Worm (Caenorhabditis elegans) whole organism, L2 larva: ENCODE results near the gene vha-7.

Experiments
- C34F6.9 ChIP-seq: fragments of 150-350 bp; optimal IDR thresholded peaks from 2 replicates; lab custom pipeline; 2014; ENCODE audit warnings: missing biosample characterization, missing genetic modification characterization
- R02D3.7 ChIP-seq: fragments of 150-350 bp; optimal IDR thresholded peaks from 2 replicates; lab custom pipeline; 2014; ENCODE audit warnings: missing biosample characterization, missing genetic modification characterization
- Y55F3AM.14 ChIP-seq: fragments of 200-800 bp; sonication (Bioruptor generic); optimal IDR thresholded peaks from 2 replicates; lab custom pipeline; 2018; ENCODE audit warnings: mild to moderate bottlenecking, missing genetic modification characterization, missing compliant biosample characterization
- aly-2 ChIP-seq: fragments of 150-350 bp; optimal IDR thresholded peaks from 2 replicates; lab custom pipeline; 2014; ENCODE audit warnings: missing biosample characterization, missing genetic modification characterization
- ama-1 ChIP-seq: fragments of 150-350 bp; optimal IDR thresholded peaks from 2 replicates; lab custom pipeline; 2018; ENCODE audit warnings: inconsistent platforms
- ceh-16 ChIP-seq: fragments of 150-350 bp; optimal IDR thresholded peaks from 2 replicates; lab custom pipeline; 2014; ENCODE audit warnings: missing biosample characterization, missing genetic modification characterization
- crh-2 ChIP-seq: sonication (generic microtip); optimal IDR thresholded peaks from 2 replicates; lab custom pipeline; 2017; ENCODE audit warnings: missing biosample characterization, missing genetic modification characterization
- gmeb-1 ChIP-seq: fragments of 150-350 bp; optimal IDR thresholded peaks from 2 replicates; lab custom pipeline; 2014; ENCODE audit warnings: missing biosample characterization, missing genetic modification characterization
- lin-11 ChIP-seq: fragments of 150-350 bp; sonication (generic microtip); optimal IDR thresholded peaks from 2 replicates; lab custom pipeline; 2014; ENCODE audit warnings: missing biosample characterization, missing genetic modification characterization, inconsistent platforms, mixed read lengths
- lin-13 ChIP-seq: fragments of 150-350 bp; optimal IDR thresholded peaks from 2 replicates; lab custom pipeline; 2014; ENCODE audit warnings: missing biosample characterization, missing genetic modification reagents, missing genetic modification characterization
- lsy-2 ChIP-seq, 2 experiments: fragments of 150-350 bp in 1 of 2; sonication (generic microtip) in 1 of 2; optimal IDR thresholded peaks; 2 replicates each; lab custom pipeline; 2014 to 2017; ENCODE audit warnings: missing biosample characterization in 2 of 2, missing genetic modification characterization in 2 of 2
- mab-5 ChIP-seq: fragments of 150-350 bp; optimal IDR thresholded peaks from 2 replicates; lab custom pipeline; 2014; ENCODE audit warnings: missing biosample characterization, missing genetic modification characterization
- mbf-1 ChIP-seq: sonication (generic microtip); optimal IDR thresholded peaks from 2 replicates; lab custom pipeline; 2017; ENCODE audit warnings: missing biosample characterization, missing genetic modification characterization
- nhr-11 ChIP-seq: fragments of 150-350 bp; optimal IDR thresholded peaks from 2 replicates; lab custom pipeline; 2014; ENCODE audit warnings: missing biosample characterization, missing genetic modification characterization
- nhr-12 ChIP-seq: fragments of 150-350 bp; optimal IDR thresholded peaks from 2 replicates; lab custom pipeline; 2014; ENCODE audit warnings: missing biosample characterization, missing genetic modification characterization
- nhr-129 ChIP-seq: fragments of 150-350 bp; optimal IDR thresholded peaks from 2 replicates; lab custom pipeline; 2014; ENCODE audit warnings: missing biosample characterization, missing genetic modification characterization
- nhr-21 ChIP-seq: fragments of 150-350 bp; optimal IDR thresholded peaks from 2 replicates; lab custom pipeline; 2014; ENCODE audit warnings: missing biosample characterization, missing genetic modification characterization
- nhr-23 ChIP-seq: fragments of 150-350 bp; optimal IDR thresholded peaks from 2 replicates; lab custom pipeline; 2014; ENCODE audit warnings: missing biosample characterization, missing genetic modification reagents, missing genetic modification characterization
- nhr-25 ChIP-seq: fragments of 150-350 bp; sonication (generic microtip); optimal IDR thresholded peaks from 3 replicates; lab custom pipeline; 2014; ENCODE audit warnings: missing biosample characterization, missing genetic modification characterization
- nhr-6 ChIP-seq: fragments of 150-350 bp; optimal IDR thresholded peaks from 2 replicates; lab custom pipeline; 2014; ENCODE audit warnings: missing biosample characterization, missing genetic modification characterization
- peb-1 ChIP-seq: fragments of 150-350 bp; optimal IDR thresholded peaks from 2 replicates; lab custom pipeline; 2014; ENCODE audit warnings: missing biosample characterization, missing genetic modification characterization
- sem-4 ChIP-seq: fragments of 150-350 bp; optimal IDR thresholded peaks from 2 replicates; lab custom pipeline; 2014; ENCODE audit warnings: missing biosample characterization, missing genetic modification reagents, missing genetic modification characterization
- sma-3 ChIP-seq: sonication (generic microtip); optimal IDR thresholded peaks from 2 replicates; lab custom pipeline; 2016; ENCODE audit warnings: missing genetic modification reagents, missing genetic modification characterization, missing compliant biosample characterization
- sma-9 ChIP-seq, 2 experiments: fragments of 150-350 bp in 1 of 2; sonication (generic microtip) in 1 of 2; optimal IDR thresholded peaks; 2 replicates each; lab custom pipeline; 2014 to 2016; ENCODE audit warnings: missing genetic modification characterization in 2 of 2, mild to moderate bottlenecking in 1 of 2, missing biosample characterization in 1 of 2, missing compliant biosample characterization in 1 of 2, missing genetic modification reagents in 1 of 2, moderate library complexity in 1 of 2
- snpc-4 ChIP-seq: fragments of 150-350 bp; optimal IDR thresholded peaks from 2 replicates; lab custom pipeline; 2014; ENCODE audit warnings: missing biosample characterization, missing genetic modification characterization
- unc-39 ChIP-seq: fragments of 150-350 bp; optimal IDR thresholded peaks from 2 replicates; lab custom pipeline; 2014; ENCODE audit warnings: missing biosample characterization, missing genetic modification characterization
- unc-55 ChIP-seq: fragments of 150-350 bp; sonication (generic microtip); optimal IDR thresholded peaks from 3 replicates; lab custom pipeline; 2014; ENCODE audit warnings: missing biosample characterization, missing genetic modification reagents, missing genetic modification characterization
- unc-62 ChIP-seq: fragments of 150-350 bp; optimal IDR thresholded peaks from 2 replicates; lab custom pipeline; 2014; ENCODE audit warnings: missing biosample characterization, missing genetic modification reagents, missing genetic modification characterization
- zag-1 ChIP-seq: fragments of 150-350 bp; optimal IDR thresholded peaks from 2 replicates; lab custom pipeline; 2014; ENCODE audit warnings: missing biosample characterization, missing genetic modification characterization
- ztf-1 ChIP-seq: fragments of 200-800 bp; sonication (Bioruptor generic); conservative IDR thresholded peaks from 2 replicates; pipeline ENCODE4 v1.3.6; 2022; ENCODE audit warnings: missing genetic modification characterization, missing compliant biosample characterization
- ztf-11 ChIP-seq: sonication (generic microtip); optimal IDR thresholded peaks from 2 replicates; lab custom pipeline; 2017; ENCODE audit warnings: missing biosample characterization, missing genetic modification characterization
- ztf-4 ChIP-seq: fragments of 150-350 bp; optimal IDR thresholded peaks from 2 replicates; lab custom pipeline; 2014; ENCODE audit warnings: missing biosample characterization, missing genetic modification characterization

Gene vha-7

DNA sequence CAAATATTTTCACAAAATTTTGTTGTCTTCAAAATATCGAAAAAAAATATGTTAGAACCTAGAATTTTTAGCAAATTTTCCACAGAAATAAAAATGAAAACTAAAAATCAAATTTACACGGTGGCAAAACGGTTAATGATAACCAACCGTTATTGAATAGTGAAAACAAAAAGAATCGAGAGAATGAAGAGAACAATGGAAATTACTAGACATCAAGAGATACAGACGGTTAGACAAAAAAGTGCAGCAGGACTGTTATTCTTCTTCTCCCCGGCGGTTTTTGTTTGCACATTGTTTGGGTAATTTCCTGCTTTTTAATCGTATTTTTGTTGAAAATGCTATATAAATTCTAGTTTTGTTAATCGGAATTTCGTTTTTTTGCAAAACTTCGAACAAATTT is 21.4 kb upstream of the vha-7 start:
- no peak for TF ChIP-seq lin-11 (tag; lab: Kevin White, UChicago)
- no peak for TF ChIP-seq crh-2 (tag; lab: Kevin White, UChicago)
- no peak for TF ChIP-seq ceh-16
- no peak for TF ChIP-seq sma-9 (GFP tag; optimal IDR thresholded peaks at IDR 0.05; lab: Kevin White, UChicago)
- TF ChIP-seq sma-9 (tag; optimal IDR thresholded peaks at IDR 0.05; lab: Kevin White, UChicago): no peak
- TF ChIP-seq unc-62 (GFP tag; lab: Kevin White, UChicago): no peak
- no peak for TF ChIP-seq nhr-25 (tag; lab: Kevin White, UChicago)
- TF ChIP-seq nhr-21: no peak
- no peak for TF ChIP-seq R02D3.7 (tag; lab: Kevin White, UChicago)
- no peak for TF ChIP-seq ztf-1 (GFP tag; lab: Robert Waterston, UW)
- TF ChIP-seq C34F6.9: no peak
- TF ChIP-seq ztf-11 (tag; lab: Kevin White, UChicago): no peak
- no peak for TF ChIP-seq Y55F3AM.14 (GFP tag; lab: Kevin White, UChicago)
- TF ChIP-seq zag-1 (tag; lab: Kevin White, UChicago): no peak

DNA sequence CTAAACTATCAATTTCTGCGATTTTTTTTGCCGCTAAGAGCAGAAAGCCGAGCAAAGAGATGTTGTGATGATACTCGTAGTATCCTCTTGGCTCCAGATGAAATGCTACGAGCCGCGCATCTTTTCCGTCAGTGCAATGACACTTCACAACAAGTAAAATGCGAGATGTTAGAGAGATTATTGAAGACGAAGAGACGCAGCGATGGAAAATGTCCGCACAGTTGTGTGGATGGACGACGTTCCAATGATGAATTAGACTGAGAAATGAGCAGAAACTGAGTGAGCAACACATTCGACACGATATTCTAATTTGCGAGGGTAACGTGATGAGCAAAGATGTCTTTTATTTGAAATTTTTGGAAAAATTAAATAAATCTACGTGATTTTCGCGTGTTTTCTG is 19.3 kb upstream of the vha-7 start:
- TF ChIP-seq mbf-1 (tag; lab: Kevin White, UChicago): no peak
- no peak for TF ChIP-seq aly-2
- no peak for TF ChIP-seq nhr-23 (tag; lab: Kevin White, UChicago)
- TF ChIP-seq mab-5 (tag; lab: Kevin White, UChicago): no peak
- TF ChIP-seq gmeb-1 (tag; lab: Kevin White, UChicago): no peak
- no peak for TF ChIP-seq lin-13 (GFP tag; lab: Kevin White, UChicago)
- no peak for TF ChIP-seq ztf-1 (GFP tag; lab: Robert Waterston, UW)
- TF ChIP-seq Y55F3AM.14 (GFP tag; lab: Kevin White, UChicago): no peak
- no peak for TF ChIP-seq unc-39 (tag; lab: Kevin White, UChicago)
- TF ChIP-seq nhr-25 (tag; lab: Kevin White, UChicago): no peak
- TF ChIP-seq sma-3: no peak
- TF ChIP-seq nhr-129 (tag; lab: Kevin White, UChicago): no peak
- TF ChIP-seq snpc-4 (tag; lab: Kevin White, UChicago): no peak
- TF ChIP-seq nhr-12 (tag; lab: Kevin White, UChicago): no peak
- TF ChIP-seq, all 48 proteins: peak for 0

DNA sequence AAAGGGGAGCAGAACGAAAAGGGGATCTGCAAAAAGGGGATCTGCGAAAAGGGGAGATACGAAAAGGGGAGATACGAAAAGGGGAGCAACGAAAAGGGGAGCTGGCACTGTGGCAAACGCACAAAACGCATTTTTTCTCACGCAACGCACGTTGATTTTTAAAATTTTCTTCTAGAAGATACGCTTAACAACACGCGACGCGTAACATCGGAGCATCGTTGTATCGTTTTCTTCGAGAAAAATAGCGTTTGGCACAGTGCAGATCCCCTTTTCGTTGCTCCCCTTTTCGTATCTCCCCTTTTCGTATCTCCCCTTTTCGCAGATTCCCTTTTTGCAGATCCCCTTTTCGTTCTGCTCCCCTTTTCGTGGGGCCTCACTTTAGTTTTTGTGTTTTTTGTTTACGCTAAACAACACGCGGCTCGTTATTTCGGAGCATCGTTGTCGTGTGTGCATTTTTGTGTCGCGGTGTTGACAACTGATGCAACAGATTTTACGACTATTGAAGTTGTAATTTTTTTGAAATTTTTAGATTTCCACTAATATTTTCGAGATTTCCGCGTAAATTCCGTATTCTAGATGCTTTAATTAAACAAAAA is 18.7 kb upstream of the vha-7 start:
- TF ChIP-seq crh-2 (tag; lab: Kevin White, UChicago) (peak; percentile 20), lin-13 (GFP tag; lab: Kevin White, UChicago) (peak; percentile 19), unc-55 (GFP tag; lab: Kevin White, UChicago) (peak; percentile 61), lsy-2 (tag; optimal IDR thresholded peaks at IDR 0.05; lab: Kevin White, UChicago) (peak; percentile 5 to 59), nhr-129 (tag; lab: Kevin White, UChicago) (peak; percentile 25), C34F6.9 (peak; percentile 40)

DNA sequence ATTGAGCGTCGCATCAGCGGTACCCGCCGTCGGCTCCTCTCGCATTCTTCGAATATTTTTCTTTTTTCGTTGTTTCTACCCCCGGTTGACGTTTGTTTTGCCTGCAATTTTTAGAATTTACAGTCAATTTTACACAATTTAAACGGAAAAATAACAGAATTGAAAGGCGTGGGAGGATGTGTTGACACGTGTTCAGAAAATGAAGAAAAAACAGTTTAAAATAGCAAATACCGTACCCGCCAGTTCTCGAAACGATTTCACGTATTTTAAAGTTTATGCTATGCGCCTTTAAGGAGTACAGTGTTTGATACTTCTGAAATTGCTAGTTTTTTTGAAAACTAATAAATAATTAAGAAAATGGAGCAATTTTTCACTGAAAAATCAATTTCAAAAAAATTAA is 9.3 kb upstream of the vha-7 start, which contains the start of gene ark-1:
TSS of gene ark-1 (minus strand) at position 101 of the 400 bp plus-strand sequence.
- TF ChIP-seq gmeb-1 (tag; lab: Kevin White, UChicago): no peak
- TF ChIP-seq ama-1 (lab: Kevin White, UChicago): no peak
- TF ChIP-seq ztf-4: no peak
- TF ChIP-seq, all 48 proteins: peak for 0

DNA sequence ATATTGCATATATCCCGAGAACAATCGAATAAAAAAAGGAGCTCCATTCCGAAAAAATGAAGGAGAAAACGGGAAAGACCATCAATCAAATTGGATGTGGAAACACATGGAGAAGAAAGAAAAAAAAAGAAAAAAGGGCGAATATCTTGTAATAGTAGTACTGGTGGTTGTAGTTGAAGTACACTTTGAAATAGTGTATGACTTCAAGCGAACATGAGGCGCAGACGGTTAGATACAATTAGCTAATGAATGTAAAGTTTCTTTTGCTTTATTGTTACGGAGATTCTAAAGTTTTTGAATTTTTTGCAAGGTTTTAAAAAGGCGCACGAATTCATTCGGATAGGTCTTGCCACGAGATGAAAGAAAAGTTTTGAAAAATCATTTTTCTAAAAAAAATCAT is 7.8 kb upstream of the vha-7 start:
- TF ChIP-seq peb-1 (tag; lab: Kevin White, UChicago) (no peak), unc-55 (GFP tag; lab: Kevin White, UChicago) (peak; percentile 10), mab-5 (tag; lab: Kevin White, UChicago) (peak; percentile 24), nhr-6 (tag; lab: Kevin White, UChicago) (no peak), sem-4 (tag; lab: Kevin White, UChicago) (peak; percentile 0), nhr-11 (tag; lab: Kevin White, UChicago) (no peak), nhr-25 (tag; lab: Kevin White, UChicago) (peak; percentile 9), C34F6.9 (peak; percentile 36), lin-13 (GFP tag; lab: Kevin White, UChicago) (no peak)
